Fruit fly (Drosophila melanogaster): ENCODE results near the gene CCT4.

Gene CCT4

DNA sequence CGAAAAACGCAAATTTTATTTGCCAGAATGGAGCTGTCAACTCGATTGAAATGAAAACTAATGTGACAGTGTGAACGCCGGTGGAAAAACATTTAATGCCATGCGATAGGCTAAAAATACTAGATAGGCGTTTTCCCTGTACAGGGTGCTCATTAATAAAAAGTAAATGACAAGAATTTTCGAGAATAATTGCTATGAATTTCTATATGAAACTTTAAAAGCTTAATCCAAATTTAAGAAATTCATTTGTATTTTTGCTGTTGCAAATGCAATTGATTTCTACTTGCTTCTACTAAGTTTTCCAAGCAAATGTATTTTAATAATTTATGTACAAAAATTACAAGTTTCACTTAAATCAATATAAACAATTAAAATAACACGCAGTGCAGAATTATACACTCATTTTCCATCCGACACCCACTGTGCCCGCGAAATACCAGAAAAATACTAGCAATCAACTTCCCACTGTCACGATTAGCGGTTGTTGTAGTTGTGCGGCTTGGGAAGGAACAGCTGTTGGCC, 29.1 kb upstream of the CCT4 start, which contains the start of gene Pih1D1 (continued):
- TF ChIP-seq CG14965 (GFP tag; optimal IDR thresholded peaks at IDR 0.05; ENCODE audit: borderline replicate concordance), result peak; percentile 18
- TF ChIP-seq CG6813 (GFP tag; optimal IDR thresholded peaks at IDR 0.05), result peak; percentile 80
- TF ChIP-seq Atf-2 (GFP tag; optimal IDR thresholded peaks at IDR 0.05), result peak; percentile 92
- peak; percentile 94 for TF ChIP-seq NfI (GFP tag; optimal IDR thresholded peaks at IDR 0.05)
- TF ChIP-seq Xbp1 (GFP tag; optimal IDR thresholded peaks at IDR 0.05), result peak; percentile 97
- TF ChIP-seq Six4 (GFP tag; optimal IDR thresholded peaks at IDR 0.05), result peak; percentile 93
- TF ChIP-seq CG17328 (GFP tag; IDR thresholded peaks at IDR 0.05), result peak; percentile 91
- no peak for TF ChIP-seq br (optimal IDR thresholded peaks at IDR 0.05)
- peak; percentile 71 for TF ChIP-seq luna (GFP tag; optimal IDR thresholded peaks at IDR 0.05)
- TF ChIP-seq ems (GFP tag; optimal IDR thresholded peaks at IDR 0.05), result peak; percentile 86
- TF ChIP-seq CG15601 (tag; optimal IDR thresholded peaks at IDR 0.05), result no peak
- TF ChIP-seq oc (tag; optimal IDR thresholded peaks at IDR 0.05), result peak; percentile 83
- TF ChIP-seq aop (GFP tag; IDR thresholded peaks at IDR 0.05), result 0 out of 2 replicates have a peak, but pooled peaks have one; percentile 43
- peak; percentile 73 for TF ChIP-seq Adf1 (GFP tag; IDR thresholded peaks at IDR 0.05)
- TF ChIP-seq az2 (GFP tag; optimal IDR thresholded peaks at IDR 0.05), result peak; percentile 94
- TF ChIP-seq CG32767 (GFP tag; IDR thresholded peaks at IDR 0.05), result peak; percentile 91
- TF ChIP-seq dan (GFP tag; IDR thresholded peaks at IDR 0.05), result peak; percentile 88
- TF ChIP-seq dysf (GFP tag; IDR thresholded peaks at IDR 0.05), result peak; percentile 98
- peak; percentile 93 for TF ChIP-seq CG7556 (GFP tag; optimal IDR thresholded peaks at IDR 0.05)
- peak; percentile 83 for TF ChIP-seq CG10274 (GFP tag; optimal IDR thresholded peaks at IDR 0.05)
- TF ChIP-seq BtbVII (GFP tag; optimal IDR thresholded peaks at IDR 0.05), result peak; percentile 93
- peak; percentile 84 for TF ChIP-seq CG1792 (GFP tag; optimal IDR thresholded peaks at IDR 0.05)
- TF ChIP-seq CG8944 (GFP tag; optimal IDR thresholded peaks at IDR 0.05), result peak; percentile 92
- no peak for TF ChIP-seq pros (GFP tag; optimal IDR thresholded peaks at IDR 0.05)
- peak; percentile 92 for TF ChIP-seq rib (GFP tag; IDR thresholded peaks at IDR 0.05)
- peak; percentile 77 for TF ChIP-seq Nf-YB (GFP tag; optimal IDR thresholded peaks at IDR 0.05)
- TF ChIP-seq disco-r (GFP tag; optimal IDR thresholded peaks at IDR 0.05), result peak; percentile 75
- TF ChIP-seq HLHmδ (GFP tag; optimal IDR thresholded peaks at IDR 0.05), result no peak
- peak; percentile 75 for TF ChIP-seq CG2202 (tag; optimal IDR thresholded peaks at IDR 0.05)
- peak; percentile 90 for TF ChIP-seq trh (GFP tag; optimal IDR thresholded peaks at IDR 0.05)
- peak; percentile 92 for TF ChIP-seq CG7786 (GFP tag; optimal IDR thresholded peaks at IDR 0.05)
- peak; percentile 96 for TF ChIP-seq croc (GFP tag; conservative IDR thresholded peaks at IDR 0.05)
- peak; percentile 85 for TF ChIP-seq CG2199 (GFP tag; IDR thresholded peaks at IDR 0.05)
- peak; percentile 86 for TF ChIP-seq gfzf (GFP tag; optimal IDR thresholded peaks at IDR 0.05)
- TF ChIP-seq Gsc (GFP tag; IDR thresholded peaks at IDR 0.05), result peak; percentile 87
- no peak for TF ChIP-seq pan (optimal IDR thresholded peaks at IDR 0.05)
- TF ChIP-seq pan (GFP tag; optimal IDR thresholded peaks at IDR 0.05 in 1 of 2, IDR thresholded peaks at IDR 0.05 in 1 of 2), result peak in 1 of 2 experiments; percentile 97
- peak; percentile 93 for TF ChIP-seq CG31224 (GFP tag; IDR thresholded peaks at IDR 0.05)
- TF ChIP-seq CG16863 (GFP tag; optimal IDR thresholded peaks at IDR 0.05), result peak; percentile 91
- peak; percentile 46 for TF ChIP-seq Hey (tag; optimal IDR thresholded peaks at IDR 0.05)
- peak; percentile 93 for TF ChIP-seq caup (GFP tag; optimal IDR thresholded peaks at IDR 0.05; ENCODE audit: severe bottlenecking)
- peak; percentile 80 for TF ChIP-seq da (GFP tag; optimal IDR thresholded peaks at IDR 0.05)
- peak; percentile 87 for TF ChIP-seq NC2β (GFP tag; optimal IDR thresholded peaks at IDR 0.05)
- peak; percentile 91 for TF ChIP-seq CG11247 (GFP tag; IDR thresholded peaks at IDR 0.05)
- TF ChIP-seq odd (GFP tag; optimal IDR thresholded peaks at IDR 0.05), result peak; percentile 67
- peak; percentile 83 for TF ChIP-seq scrt (GFP tag; optimal IDR thresholded peaks at IDR 0.05)
- TF ChIP-seq nmo (GFP tag; optimal IDR thresholded peaks at IDR 0.05), result peak; percentile 99
- peak; percentile 97 for TF ChIP-seq slou (GFP tag; optimal IDR thresholded peaks at IDR 0.05)
- TF ChIP-seq Hr51 (GFP tag; optimal IDR thresholded peaks at IDR 0.05), result peak; percentile 92 to 94
- no peak for TF ChIP-seq Doc3 (GFP tag; IDR thresholded peaks at IDR 0.05; ENCODE audit: partially characterized antibody)
- peak; percentile 91 for TF ChIP-seq D19A (tag; optimal IDR thresholded peaks at IDR 0.05)

All from whole organism, embryonic.